Worm (Caenorhabditis elegans) whole organism, midembryonic: Measurements from ENCODE around the gene B0035.18.

ENCODE experiments used
- T22C8.4 ChIP-seq: fragments of 200-800 bp; sonication (Bioruptor generic); IDR thresholded peaks from 2 replicates; pipeline ENCODE4 v1.3.6; 2022; ENCODE audit warnings: missing genetic modification characterization, missing compliant biosample characterization
- cog-1 ChIP-seq: sonication (generic microtip); optimal IDR thresholded peaks from 2 replicates; lab custom pipeline; 2016; ENCODE audit warnings: missing genetic modification characterization, missing compliant biosample characterization
- flt-1 ChIP-seq: fragments of 200-800 bp; sonication (Bioruptor generic); IDR thresholded peaks from 2 replicates; pipeline ENCODE4 v1.3.6; 2022; ENCODE audit warnings: missing genetic modification characterization, missing compliant biosample characterization
- klf-2 ChIP-seq: fragments of 200-800 bp; sonication (Bioruptor generic); conservative IDR thresholded peaks from 2 replicates; pipeline ENCODE4 v1.3.6; 2022; ENCODE audit warnings: missing genetic modification reagents, missing genetic modification characterization, missing compliant biosample characterization
- med-1 ChIP-seq: sonication (generic microtip); optimal IDR thresholded peaks from 2 replicates; lab custom pipeline; 2017; ENCODE audit warnings: missing genetic modification characterization, mild to moderate bottlenecking, missing compliant biosample characterization, antibody characterized with exemption, missing genetic modification reagents; ENCODE audit not compliant: insufficient read depth
- tab-1 ChIP-seq: fragments of 200-800 bp; sonication (Bioruptor generic); IDR thresholded peaks from 2 replicates; pipeline ENCODE4 v1.3.6; 2022; ENCODE audit warnings: missing genetic modification characterization, missing compliant biosample characterization
- ztf-23 ChIP-seq: fragments of 200-800 bp; sonication (Bioruptor generic); IDR thresholded peaks from 2 replicates; pipeline ENCODE4 v1.3.6; 2022; ENCODE audit warnings: missing genetic modification reagents, missing genetic modification characterization, missing compliant biosample characterization
- ztf-29 ChIP-seq: fragments of 200-800 bp; sonication (Bioruptor generic); IDR thresholded peaks from 2 replicates; pipeline ENCODE4 v1.3.6; 2022; ENCODE audit warnings: missing genetic modification reagents, missing genetic modification characterization, missing compliant biosample characterization

DNA sequence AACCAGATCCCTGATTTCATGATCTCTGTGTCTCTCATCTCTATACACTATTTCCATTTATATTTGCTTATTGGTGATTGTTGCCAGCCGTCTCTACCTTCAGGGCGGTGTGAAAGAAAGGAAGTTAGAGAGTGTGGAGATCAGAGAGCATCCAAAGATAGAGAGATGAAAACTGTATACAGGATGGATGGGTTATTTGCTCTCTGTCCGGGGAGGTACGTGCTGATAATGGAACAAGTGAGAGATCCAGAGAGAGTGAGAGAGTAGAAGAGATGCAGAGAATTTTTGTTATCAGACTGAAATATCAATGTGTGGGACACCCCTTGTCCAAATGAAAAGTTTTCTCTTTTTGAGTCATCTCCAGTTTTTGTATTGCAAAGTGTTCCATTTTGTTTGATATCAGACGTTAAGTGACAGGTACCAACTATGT, 36.0 kb upstream of the B0035.18 start:
- no peak for TF ChIP-seq med-1 (GFP tag; lab: Kevin White, UChicago)
- no peak for TF ChIP-seq T22C8.4
- TF ChIP-seq ztf-23 = no peak
- no peak for TF ChIP-seq klf-2 (GFP tag; lab: Robert Waterston, UW)
- no peak for TF ChIP-seq flt-1 (GFP tag; lab: Robert Waterston, UW)
- no peak for TF ChIP-seq tab-1
- no peak for TF ChIP-seq cog-1 (tag; lab: Kevin White, UChicago)
- TF ChIP-seq ztf-29 (GFP tag; lab: Robert Waterston, UW) = no peak
